Fruit fly (Drosophila melanogaster): Measurements from ENCODE around the gene slgA.

The slgA gene

DNA sequence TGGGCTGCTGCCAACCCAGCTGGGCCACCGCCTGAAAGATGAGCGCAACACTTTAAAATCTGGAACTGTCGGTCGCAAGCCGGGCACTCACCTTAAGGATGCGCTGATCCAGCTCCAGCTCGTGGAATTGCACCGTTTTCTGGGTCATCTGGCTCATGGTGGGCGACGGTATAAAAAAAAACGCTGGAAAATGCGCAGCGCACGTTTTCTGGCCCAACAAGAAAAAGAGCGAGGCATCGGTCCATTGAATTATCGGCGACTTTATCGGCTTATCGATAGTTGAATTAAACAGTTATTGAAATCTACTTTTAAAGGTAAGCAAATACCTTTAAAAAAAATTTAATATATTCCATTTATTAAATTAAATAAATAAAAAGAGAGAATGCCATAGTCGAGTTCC lies 13.9 kb downstream of the slgA start, which contains the start of gene Ddx56 (continued):
- TF ChIP-seq CG13287 (GFP tag; IDR thresholded peaks at IDR 0.05; ENCODE audit: partially characterized antibody) (peak; percentile 71), CG16813 (GFP tag; IDR thresholded peaks at IDR 0.05; ENCODE audit: partially characterized antibody) (peak; percentile 50; the same call in 2 of the 3 replicates), HLH4C (GFP tag; IDR thresholded peaks at IDR 0.05; ENCODE audit: partially characterized antibody) (peak; percentile 62; the same call in 2 of the 3 replicates), schlank (tag; optimal IDR thresholded peaks at IDR 0.05) (no peak), CG12155 (GFP tag; optimal IDR thresholded peaks at IDR 0.05) (no peak), Doc3 (GFP tag; IDR thresholded peaks at IDR 0.05; ENCODE audit: partially characterized antibody) (peak; percentile 47; the same call in 2 of the 3 replicates), Mrtf (GFP tag; IDR thresholded peaks at IDR 0.05) (no peak), Dref (GFP tag; IDR thresholded peaks at IDR 0.05) (peak; percentile 69), amos (GFP tag; IDR thresholded peaks at IDR 0.05; ENCODE audit: partially characterized antibody) (peak; percentile 70), CG17802 (tag; optimal IDR thresholded peaks at IDR 0.05) (no peak), Hr3 (GFP tag; optimal IDR thresholded peaks at IDR 0.05) (no peak), exex (tag; optimal IDR thresholded peaks at IDR 0.05) (no peak), Sry-β (GFP tag; optimal IDR thresholded peaks at IDR 0.05) (no peak), CG2116 (GFP tag; optimal IDR thresholded peaks at IDR 0.05) (peak; percentile 9), zen2 (GFP tag; IDR thresholded peaks at IDR 0.05; ENCODE audit: partially characterized antibody) (peak; percentile 43; the same call in 1 of the 3 replicates), Bgb (GFP tag; IDR thresholded peaks at IDR 0.05; ENCODE audit: partially characterized antibody) (peak; percentile 47; the same call in 1 of the 2 replicates), Dll (GFP tag; IDR thresholded peaks at IDR 0.05; ENCODE audit: partially characterized antibody) (peak; percentile 68), CG2129 (GFP tag; IDR thresholded peaks at IDR 0.05; ENCODE audit: partially characterized antibody) (peak; percentile 23), CG6791 (GFP tag; IDR thresholded peaks at IDR 0.05; ENCODE audit: partially characterized antibody) (0 out of 3 replicates have a peak, but pooled peaks have one; percentile 15), CG10209 (GFP tag; optimal IDR thresholded peaks at IDR 0.05) (no peak), CG43689 (GFP tag; IDR thresholded peaks at IDR 0.05) (no peak), tna (GFP tag; IDR thresholded peaks at IDR 0.05; ENCODE audit: partially characterized antibody) (0 out of 2 replicates have a peak, but pooled peaks have one; percentile 16), hbn (GFP tag; IDR thresholded peaks at IDR 0.05; ENCODE audit: partially characterized antibody) (peak; percentile 47), MBD-R2 (GFP tag; IDR thresholded peaks at IDR 0.05) (peak; percentile 46; the same call in 1 of the 2 replicates), YL-1 (GFP tag; optimal IDR thresholded peaks at IDR 0.05) (peak; percentile 33), pzg (GFP tag; optimal IDR thresholded peaks at IDR 0.05) (peak; percentile 8), vnd (GFP tag; IDR thresholded peaks at IDR 0.05; ENCODE audit: partially characterized antibody) (0 out of 3 replicates have a peak, but pooled peaks have one; percentile 42), Lim3 (GFP tag; IDR thresholded peaks at IDR 0.05) (no peak), ara (GFP tag; IDR thresholded peaks at IDR 0.05) (no peak), E2f2 (GFP tag; IDR thresholded peaks at IDR 0.05) (0 out of 2 replicates have a peak, but pooled peaks have one; percentile 13), ERR (GFP tag; optimal IDR thresholded peaks at IDR 0.05) (no peak), dm (GFP tag; optimal IDR thresholded peaks at IDR 0.05) (peak; percentile 29), CG3995 (GFP tag; optimal IDR thresholded peaks at IDR 0.05) (peak; percentile 29), MESR4 (GFP tag; optimal IDR thresholded peaks at IDR 0.05) (peak; percentile 85), Opbp (GFP tag; IDR thresholded peaks at IDR 0.05; ENCODE audit: partially characterized antibody) (peak; percentile 59; the same call in 2 of the 3 replicates), CG4404 (GFP tag; IDR thresholded peaks at IDR 0.05) (no peak), BEAF-32 (GFP tag; optimal IDR thresholded peaks at IDR 0.05) (peak; percentile 55), CG2202 (tag; optimal IDR thresholded peaks at IDR 0.05) (no peak), unc-4 (GFP tag; IDR thresholded peaks at IDR 0.05; ENCODE audit: partially characterized antibody) (peak; percentile 63), zfh2 (GFP tag; optimal IDR thresholded peaks at IDR 0.05) (no peak), chinmo (GFP tag; IDR thresholded peaks at IDR 0.05; ENCODE audit: partially characterized antibody) (0 out of 4 replicates have a peak, but pooled peaks have one; percentile 65), inv (GFP tag; IDR thresholded peaks at IDR 0.05; ENCODE audit: partially characterized antibody) (peak; percentile 15; the same call in 1 of the 2 replicates), knrl (GFP tag; IDR thresholded peaks at IDR 0.05; ENCODE audit: partially characterized antibody) (peak; percentile 43; the same call in 2 of the 3 replicates)

All from whole organism, embryonic.